Worm (Caenorhabditis elegans) whole organism, mixed stage, embryonic: ENCODE results near the gene klp-13.
A peak's percentile ranks its signal among the peaks of the same experiment; 100 is the strongest.

Source experiments
- M03D4.4 ChIP-seq: sonication (generic microtip); optimal IDR thresholded peaks from 2 replicates; lab custom pipeline; 2017; ENCODE audit warnings: mild to moderate bottlenecking, missing genetic modification characterization, missing compliant biosample characterization
- bed-3 ChIP-seq: fragments of 200-800 bp; sonication (Bioruptor generic); optimal IDR thresholded peaks from 3 replicates; lab custom pipeline; 2018; ENCODE audit warnings: mild to moderate bottlenecking, missing genetic modification characterization, moderate library complexity, missing compliant biosample characterization
- blmp-1 ChIP-seq: fragments of 150-350 bp; optimal IDR thresholded peaks from 2 replicates; lab custom pipeline; 2014; ENCODE audit warnings: missing biosample characterization, missing genetic modification characterization
- ceh-83 ChIP-seq: fragments of 200-800 bp; sonication (Bioruptor generic); optimal IDR thresholded peaks from 2 replicates; lab custom pipeline; 2018; ENCODE audit warnings: mild to moderate bottlenecking, missing genetic modification characterization, missing compliant biosample characterization
- ces-1 ChIP-seq: fragments of 150-350 bp; optimal IDR thresholded peaks from 2 replicates; lab custom pipeline; 2014; ENCODE audit warnings: missing biosample characterization, missing genetic modification reagents, missing genetic modification characterization
- elt-1 ChIP-seq: sonication (generic microtip); optimal IDR thresholded peaks from 2 replicates; lab custom pipeline; 2017; ENCODE audit warnings: missing genetic modification characterization, mild to moderate bottlenecking, missing compliant biosample characterization, antibody characterized with exemption, moderate library complexity, borderline replicate concordance; ENCODE audit not compliant: insufficient read depth
- elt-3 ChIP-seq: fragments of 150-350 bp; optimal IDR thresholded peaks from 2 replicates; lab custom pipeline; 2014; ENCODE audit warnings: missing biosample characterization, missing genetic modification characterization
- flh-1 ChIP-seq: fragments of 200-800 bp; sonication (Bioruptor generic); optimal IDR thresholded peaks from 2 replicates; lab custom pipeline; 2018; ENCODE audit warnings: mild to moderate bottlenecking, missing genetic modification characterization, moderate library complexity, missing compliant biosample characterization
- ham-2 ChIP-seq: fragments of 200-800 bp; sonication (Bioruptor generic); optimal IDR thresholded peaks from 2 replicates; lab custom pipeline; 2018; ENCODE audit warnings: mild to moderate bottlenecking, missing genetic modification characterization, missing compliant biosample characterization
- lin-13 ChIP-seq: fragments of 150-350 bp; optimal IDR thresholded peaks from 2 replicates; lab custom pipeline; 2014; ENCODE audit warnings: missing biosample characterization, missing genetic modification characterization
- lin-32 ChIP-seq: fragments of 200-800 bp; sonication (Bioruptor generic); optimal IDR thresholded peaks from 2 replicates; lab custom pipeline; 2018; ENCODE audit warnings: mild to moderate bottlenecking, missing genetic modification characterization, missing compliant biosample characterization
- mab-5 ChIP-seq: fragments of 150-350 bp; optimal IDR thresholded peaks from 2 replicates; lab custom pipeline; 2014; ENCODE audit warnings: missing biosample characterization, missing genetic modification characterization
- mep-1 ChIP-seq: fragments of 150-350 bp; optimal IDR thresholded peaks from 2 replicates; lab custom pipeline; 2017; ENCODE audit warnings: missing biosample characterization, missing genetic modification reagents, missing genetic modification characterization, inconsistent platforms
- nhr-2 ChIP-seq: fragments of 150-350 bp; optimal IDR thresholded peaks from 2 replicates; lab custom pipeline; 2014; ENCODE audit warnings: missing biosample characterization, missing genetic modification characterization
- nhr-237 ChIP-seq: fragments of 150-350 bp; optimal IDR thresholded peaks from 2 replicates; lab custom pipeline; 2014; ENCODE audit warnings: missing biosample characterization, missing genetic modification characterization
- nhr-28 ChIP-seq: fragments of 150-350 bp; optimal IDR thresholded peaks from 2 replicates; lab custom pipeline; 2014; ENCODE audit warnings: missing biosample characterization, missing genetic modification characterization
- nhr-76 ChIP-seq: sonication (generic microtip); optimal IDR thresholded peaks from 2 replicates; lab custom pipeline; 2017; ENCODE audit warnings: missing biosample characterization, missing genetic modification characterization
- pha-4 ChIP-seq: fragments of 150-350 bp; optimal IDR thresholded peaks from 2 replicates; lab custom pipeline; 2018; ENCODE audit warnings: missing biosample characterization, missing genetic modification reagents, missing genetic modification characterization
- snpc-4 ChIP-seq: fragments of 150-350 bp; optimal IDR thresholded peaks from 2 replicates; lab custom pipeline; 2014; ENCODE audit warnings: missing biosample characterization, missing genetic modification characterization
- tbx-8 ChIP-seq: fragments of 200-800 bp; sonication (Bioruptor generic); optimal IDR thresholded peaks from 2 replicates; lab custom pipeline; 2018; ENCODE audit warnings: mild to moderate bottlenecking, missing genetic modification characterization, moderate library complexity, missing compliant biosample characterization
- zip-8 ChIP-seq: fragments of 150-350 bp; optimal IDR thresholded peaks from 2 replicates; lab custom pipeline; 2014; ENCODE audit warnings: missing biosample characterization, missing genetic modification characterization
- ztf-11 ChIP-seq: fragments of 150-350 bp; optimal IDR thresholded peaks from 2 replicates; lab custom pipeline; 2014; ENCODE audit warnings: missing biosample characterization, missing genetic modification characterization

The klp-13 gene

ce11 chrX:5977754-5978153, 7.0 kb upstream of the klp-13 start, which contains the start of gene kin-2:
Gene kin-2 (minus strand): TSS chrX:5977854.
- TF ChIP-seq ham-2 (GFP tag; lab: Kevin White, UChicago), result no peak
- TF ChIP-seq flh-1 (GFP tag; lab: Kevin White, UChicago), result no peak
- no peak for TF ChIP-seq tbx-8 (GFP tag; lab: Kevin White, UChicago)
- TF ChIP-seq lin-32 (GFP tag; lab: Kevin White, UChicago), result no peak

ce11 chrX:5981698-5982097, 3.1 kb upstream of the klp-13 start:
- TF ChIP-seq mep-1 (tag; lab: Kevin White, UChicago) (peak; percentile 40), pha-4 (no peak), ztf-11 (tag; lab: Kevin White, UChicago) (no peak), tbx-8 (GFP tag; lab: Kevin White, UChicago) (no peak), ceh-83 (GFP tag; lab: Kevin White, UChicago) (no peak), M03D4.4 (no peak), ces-1 (GFP tag; lab: Kevin White, UChicago) (peak; percentile 37)

ce11 chrX:5982799-5983198, 2.0 kb upstream of the klp-13 start:
- no peak for TF ChIP-seq nhr-76 (tag; lab: Kevin White, UChicago)

ce11 chrX:5983267-5983666, 1.5 kb upstream of the klp-13 start:
- no peak for TF ChIP-seq nhr-237 (tag; lab: Kevin White, UChicago)
- peak; percentile 90 for TF ChIP-seq ces-1 (GFP tag; lab: Kevin White, UChicago)
- no peak for TF ChIP-seq blmp-1
- TF ChIP-seq nhr-2 (tag; lab: Kevin White, UChicago), result no peak
- TF ChIP-seq tbx-8 (GFP tag; lab: Kevin White, UChicago), result no peak
- TF ChIP-seq flh-1 (GFP tag; lab: Kevin White, UChicago), result no peak
- TF ChIP-seq lin-13 (tag; lab: Kevin White, UChicago), result no peak
- TF ChIP-seq, all 35 proteins: peak for 1

- TF ChIP-seq ham-2 (GFP tag; lab: Kevin White, UChicago) (no peak), blmp-1 (no peak), pha-4 (no peak)
Measured at ce11 chrX:5985720-5986119, 931 bp downstream of the klp-13 start.

ce11 chrX:5987910-5988309, 3.1 kb downstream of the klp-13 start:
- TF ChIP-seq ces-1 (GFP tag; lab: Kevin White, UChicago) (no peak), lin-13 (tag; lab: Kevin White, UChicago) (no peak), M03D4.4 (no peak), nhr-76 (tag; lab: Kevin White, UChicago) (no peak), mab-5 (tag; lab: Kevin White, UChicago) (no peak), elt-1 (tag; lab: Kevin White, UChicago) (no peak), lin-32 (GFP tag; lab: Kevin White, UChicago) (no peak)

- TF ChIP-seq pha-4, result no peak
- no peak for TF ChIP-seq snpc-4
- no peak for TF ChIP-seq elt-3 (tag; lab: Kevin White, UChicago)
- TF ChIP-seq zip-8 (tag; lab: Kevin White, UChicago), result no peak
- no peak for TF ChIP-seq nhr-28
- no peak for TF ChIP-seq bed-3 (GFP tag; lab: Kevin White, UChicago)
- no peak for TF ChIP-seq nhr-76 (tag; lab: Kevin White, UChicago)
Measured at ce11 chrX:5992770-5993169, 8.0 kb downstream of the klp-13 start, which contains the start of gene F22F4.5. Gene F22F4.5 (minus strand): TSS chrX:5992870.

- TF ChIP-seq elt-3 (tag; lab: Kevin White, UChicago), result no peak
- peak; percentile 6 for TF ChIP-seq ces-1 (GFP tag; lab: Kevin White, UChicago)
- no peak for TF ChIP-seq lin-13 (tag; lab: Kevin White, UChicago)
- peak; percentile 62 for TF ChIP-seq ham-2 (GFP tag; lab: Kevin White, UChicago)
- no peak for TF ChIP-seq bed-3 (GFP tag; lab: Kevin White, UChicago)
Measured at ce11 chrX:5994004-5994403, 9.2 kb downstream of the klp-13 start.
